Worm (Caenorhabditis elegans): ENCODE measurements around the gene C27H6.9.

- TF ChIP-seq ztf-29 (GFP tag; IDR thresholded peaks at IDR 0.05) = no peak
- TF ChIP-seq tab-1 (GFP tag; IDR thresholded peaks at IDR 0.05) = no peak
- TF ChIP-seq med-1 (GFP tag; optimal IDR thresholded peaks at IDR 0.05; ENCODE audit: insufficient read depth) = no peak
These were observed 2.2 kb downstream of the C27H6.9 start for ce11 chrV:9984821-9985220.

All from whole organism, midembryonic.